Fruit fly (Drosophila melanogaster): ENCODE measurements around the gene hydra.

DNA sequence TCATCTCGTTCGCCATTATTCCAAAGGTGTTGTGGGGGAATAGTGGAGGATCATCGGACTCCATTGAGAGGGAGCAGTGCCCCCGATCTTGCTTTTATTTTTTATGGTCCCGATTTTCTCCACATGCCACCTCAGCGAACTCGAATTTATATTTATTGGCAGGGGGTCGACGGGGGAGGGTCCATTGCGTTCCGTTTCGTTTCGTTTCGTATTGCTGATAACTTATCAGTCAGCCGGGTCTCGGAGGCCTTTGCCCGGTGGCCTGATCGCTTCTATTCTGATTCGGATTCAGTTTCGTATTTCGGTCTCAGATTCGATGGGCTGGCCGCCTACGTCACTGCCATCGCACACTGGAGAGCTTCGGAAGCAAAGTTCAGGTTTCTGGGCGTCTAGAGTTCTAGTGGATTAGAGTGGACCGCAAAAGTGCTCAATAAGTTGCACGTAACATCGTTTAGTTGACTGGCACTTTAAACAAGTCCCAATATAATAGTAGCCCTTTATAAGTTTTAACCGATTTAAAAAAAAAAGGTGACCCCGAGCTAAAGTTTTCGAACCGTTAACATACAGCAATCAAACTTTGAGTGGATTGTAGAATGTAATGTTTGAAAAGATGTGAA, 15.1 kb downstream of the hydra start, which contains the start of gene CG1835:
- TF ChIP-seq Myc (optimal IDR thresholded peaks at IDR 0.05) (no peak), h (optimal IDR thresholded peaks at IDR 0.05) (no peak), psq (optimal IDR thresholded peaks at IDR 0.05) (no peak), insv (optimal IDR thresholded peaks at IDR 0.05) (no peak)

Measured in Kc167 (cell line).